Worm (Caenorhabditis elegans) whole organism, L4 larva: Measurements from ENCODE around the gene hsp-12.3.

Experiments used
- F10B5.3 ChIP-seq: sonication (generic microtip); optimal IDR thresholded peaks from 2 replicates; lab custom pipeline; 2016; ENCODE audit warnings: mild to moderate bottlenecking, missing genetic modification characterization, missing compliant biosample characterization
- F49E8.2 ChIP-seq: sonication (generic microtip); optimal IDR thresholded peaks from 2 replicates; lab custom pipeline; 2016; ENCODE audit warnings: missing compliant biosample characterization, mild to moderate bottlenecking, missing genetic modification characterization, borderline replicate concordance
- R02D3.7 ChIP-seq: fragments of 150-350 bp; sonication (generic microtip); optimal IDR thresholded peaks from 3 replicates; lab custom pipeline; 2014; ENCODE audit warnings: missing biosample characterization, missing genetic modification characterization
- T26A8.4 ChIP-seq: fragments of 200-800 bp; sonication (Bioruptor generic); IDR thresholded peaks from 2 replicates; pipeline ENCODE4 v1.3.6; 2022; ENCODE audit warnings: missing genetic modification characterization, missing compliant biosample characterization
- Y48G9A.11 ChIP-seq: fragments of 200-800 bp; sonication (Bioruptor generic); IDR thresholded peaks from 2 replicates; pipeline ENCODE4 v1.3.6; 2022; ENCODE audit warnings: missing genetic modification reagents, missing genetic modification characterization, missing compliant biosample characterization
- Y5F2A.4 ChIP-seq: fragments of 200-800 bp; sonication (Bioruptor generic); optimal IDR thresholded peaks from 2 replicates; lab custom pipeline; 2018; ENCODE audit warnings: mild to moderate bottlenecking, missing genetic modification characterization, missing compliant biosample characterization
- Y75B8A.6 ChIP-seq: fragments of 200-800 bp; sonication (Bioruptor generic); IDR thresholded peaks from 2 replicates; pipeline ENCODE4 v1.3.6; 2022; ENCODE audit warnings: missing genetic modification reagents, missing genetic modification characterization, missing compliant biosample characterization
- aha-1 ChIP-seq: fragments of 150-350 bp; peaks from one replicate; lab custom pipeline; 2014; ENCODE audit warnings: missing biosample characterization, missing genetic modification characterization
- ama-1 ChIP-seq: fragments of 150-350 bp; optimal IDR thresholded peaks from 2 replicates; lab custom pipeline; 2014; ENCODE audit warnings: inconsistent platforms, mixed read lengths
- daf-16 ChIP-seq, 3 experiments: sonication (generic microtip); optimal IDR thresholded peaks; 2 replicates each; lab custom pipeline; 2016 to 2017; ENCODE audit warnings: missing genetic modification characterization in 3 of 3, missing genetic modification reagents in 3 of 3, mild to moderate bottlenecking in 2 of 3, missing compliant biosample characterization in 2 of 3, missing biosample characterization in 1 of 3, moderate library complexity in 1 of 3
- dmd-6 ChIP-seq: fragments of 200-800 bp; sonication (Bioruptor generic); IDR thresholded peaks from 2 replicates; pipeline ENCODE4 v1.3.6; 2022; ENCODE audit warnings: missing genetic modification reagents, missing genetic modification characterization, missing compliant biosample characterization
- dmd-8 ChIP-seq: fragments of 200-800 bp; sonication (Bioruptor generic); IDR thresholded peaks from 2 replicates; pipeline ENCODE4 v1.3.6; 2022; ENCODE audit warnings: missing genetic modification characterization, missing compliant biosample characterization
- dmd-9 ChIP-seq: fragments of 200-800 bp; sonication (Bioruptor generic); IDR thresholded peaks from 2 replicates; pipeline ENCODE4 v1.3.6; 2022; ENCODE audit warnings: missing genetic modification reagents, missing genetic modification characterization, missing compliant biosample characterization
- dpl-1 ChIP-seq: fragments of 150-350 bp; optimal IDR thresholded peaks from 2 replicates; lab custom pipeline; 2014; ENCODE audit warnings: missing biosample characterization, missing genetic modification reagents, missing genetic modification characterization
- duxl-1 ChIP-seq: sonication (generic microtip); optimal IDR thresholded peaks from 2 replicates; lab custom pipeline; 2016; ENCODE audit warnings: mild to moderate bottlenecking, missing genetic modification characterization, moderate library complexity, missing compliant biosample characterization; ENCODE audit not compliant: poor library complexity
- egl-27 ChIP-seq: sonication (generic microtip); optimal IDR thresholded peaks from 3 replicates; lab custom pipeline; 2017; ENCODE audit warnings: missing biosample characterization, missing genetic modification reagents, missing genetic modification characterization
- fkh-10 ChIP-seq: fragments of 150-350 bp; optimal IDR thresholded peaks from 2 replicates; lab custom pipeline; 2014; ENCODE audit warnings: missing biosample characterization, missing genetic modification reagents, missing genetic modification characterization
- hlh-30 ChIP-seq: sonication (generic microtip); optimal IDR thresholded peaks from 2 replicates; lab custom pipeline; 2017; ENCODE audit warnings: antibody characterized with exemption, mild to moderate bottlenecking, missing genetic modification characterization, missing compliant biosample characterization; ENCODE audit not compliant: insufficient read depth
- hmg-1.1 ChIP-seq: fragments of 200-800 bp; sonication (Bioruptor generic); IDR thresholded peaks from 2 replicates; pipeline ENCODE4 v1.3.6; 2022; ENCODE audit warnings: missing genetic modification reagents, missing genetic modification characterization, missing compliant biosample characterization
- lin-13 ChIP-seq: fragments of 150-350 bp; optimal IDR thresholded peaks from 2 replicates; lab custom pipeline; 2014; ENCODE audit warnings: missing biosample characterization, missing genetic modification reagents, missing genetic modification characterization
- lin-29 ChIP-seq: fragments of 200-800 bp; sonication (Bioruptor generic); IDR thresholded peaks from 2 replicates; pipeline ENCODE4 v1.3.6; 2022; ENCODE audit warnings: missing genetic modification reagents, missing genetic modification characterization, missing compliant biosample characterization
- madf-5 ChIP-seq, 2 experiments: fragments of 200-800 bp; sonication (Bioruptor generic); IDR thresholded peaks; 2 replicates each; pipeline ENCODE4 v1.3.6; 2022; ENCODE audit warnings: missing compliant biosample characterization in 2 of 2, missing genetic modification characterization in 2 of 2
- madf-9 ChIP-seq: fragments of 200-800 bp; sonication (Bioruptor generic); conservative IDR thresholded peaks from 2 replicates; pipeline ENCODE4 v1.3.6; 2022; ENCODE audit warnings: missing genetic modification reagents, missing genetic modification characterization, missing compliant biosample characterization
- mdt-29 ChIP-seq: fragments of 200-800 bp; sonication (Bioruptor generic); IDR thresholded peaks from 2 replicates; pipeline ENCODE4 v1.3.6; 2022; ENCODE audit warnings: missing genetic modification reagents, missing genetic modification characterization, missing compliant biosample characterization
- mxl-2 ChIP-seq: fragments of 200-800 bp; sonication (Bioruptor generic); conservative IDR thresholded peaks from 2 replicates; pipeline ENCODE4 v1.3.6; 2022; ENCODE audit warnings: missing genetic modification reagents, missing genetic modification characterization, missing compliant biosample characterization
- nhr-102 ChIP-seq: sonication (generic microtip); optimal IDR thresholded peaks from 2 replicates; lab custom pipeline; 2016; ENCODE audit warnings: mild to moderate bottlenecking, missing genetic modification characterization, moderate library complexity, missing compliant biosample characterization
- nhr-11 ChIP-seq: fragments of 150-350 bp; optimal IDR thresholded peaks from 2 replicates; lab custom pipeline; 2014; ENCODE audit warnings: missing biosample characterization, missing genetic modification characterization
- nhr-41 ChIP-seq: fragments of 200-800 bp; sonication (Bioruptor generic); IDR thresholded peaks from 2 replicates; pipeline ENCODE4 v1.3.6; 2022; ENCODE audit warnings: missing genetic modification reagents, missing genetic modification characterization, missing compliant biosample characterization
- nhr-48 ChIP-seq: sonication (generic microtip); optimal IDR thresholded peaks from 2 replicates; lab custom pipeline; 2016; ENCODE audit warnings: mild to moderate bottlenecking, missing genetic modification characterization, missing compliant biosample characterization
- nhr-76 ChIP-seq: fragments of 150-350 bp; optimal IDR thresholded peaks from 2 replicates; lab custom pipeline; 2014; ENCODE audit warnings: missing biosample characterization, missing genetic modification characterization
- nhr-77 ChIP-seq: fragments of 150-350 bp; optimal IDR thresholded peaks from 2 replicates; lab custom pipeline; 2014; ENCODE audit warnings: missing biosample characterization, missing genetic modification characterization
- pha-4 ChIP-seq, 2 experiments: fragments of 150-350 bp in 1 of 2; fragments of 200-800 bp in 1 of 2; sonication (Bioruptor generic) in 1 of 2; IDR thresholded peaks in 1 of 2; optimal IDR thresholded peaks in 1 of 2; 2 replicates each; pipeline versions ENCODE4 v1.3.6 to Lab custom; 2014 to 2022; ENCODE audit warnings: missing genetic modification characterization in 2 of 2, missing genetic modification reagents in 2 of 2, missing biosample characterization in 1 of 2, missing compliant biosample characterization in 1 of 2
- php-3 ChIP-seq: fragments of 200-800 bp; sonication (Bioruptor generic); IDR thresholded peaks from 2 replicates; pipeline ENCODE4 v1.3.6; 2022; ENCODE audit warnings: missing genetic modification reagents, missing genetic modification characterization, missing compliant biosample characterization
- pqm-1 ChIP-seq: sonication (generic microtip); optimal IDR thresholded peaks from 2 replicates; lab custom pipeline; 2017; ENCODE audit warnings: missing biosample characterization, missing genetic modification characterization
- rbr-2 ChIP-seq: sonication (generic microtip); optimal IDR thresholded peaks from 2 replicates; lab custom pipeline; 2016; ENCODE audit warnings: missing genotype, missing genetic modification characterization, missing compliant biosample characterization
- skn-1 ChIP-seq: fragments of 150-350 bp; optimal IDR thresholded peaks from 2 replicates; lab custom pipeline; 2014; ENCODE audit warnings: missing biosample characterization, missing genetic modification characterization
- snpc-1.2 ChIP-seq: fragments of 200-800 bp; sonication (Bioruptor generic); IDR thresholded peaks from 2 replicates; pipeline ENCODE4 v1.3.6; 2022; ENCODE audit warnings: missing genetic modification reagents, missing genetic modification characterization, missing compliant biosample characterization
- snpc-4 ChIP-seq: fragments of 150-350 bp; optimal IDR thresholded peaks from 2 replicates; lab custom pipeline; 2014; ENCODE audit warnings: missing biosample characterization, missing genetic modification characterization
- spr-1 ChIP-seq: sonication (generic microtip); optimal IDR thresholded peaks from 2 replicates; lab custom pipeline; 2016; ENCODE audit warnings: mild to moderate bottlenecking, missing genetic modification characterization, missing compliant biosample characterization
- spr-3 ChIP-seq: fragments of 200-800 bp; sonication (Bioruptor generic); optimal IDR thresholded peaks from 2 replicates; lab custom pipeline; 2018; ENCODE audit warnings: mild to moderate bottlenecking, missing genetic modification characterization, missing compliant biosample characterization
- tag-97 ChIP-seq: fragments of 200-800 bp; sonication (Bioruptor generic); IDR thresholded peaks from 2 replicates; pipeline ENCODE4 v1.3.6; 2022; ENCODE audit warnings: missing genetic modification characterization, missing compliant biosample characterization
- tra-1 ChIP-seq: fragments of 200-800 bp; sonication (Bioruptor generic); IDR thresholded peaks from 2 replicates; pipeline ENCODE4 v1.3.6; 2022; ENCODE audit warnings: missing genetic modification reagents, missing genetic modification characterization, missing compliant biosample characterization
- unc-39 ChIP-seq: sonication (generic microtip); optimal IDR thresholded peaks from 2 replicates; lab custom pipeline; 2017; ENCODE audit warnings: missing biosample characterization, missing genetic modification characterization
- vab-7 ChIP-seq: fragments of 200-800 bp; sonication (Bioruptor generic); IDR thresholded peaks from 2 replicates; pipeline ENCODE4 v1.3.6; 2022; ENCODE audit warnings: missing genetic modification reagents, missing genetic modification characterization, missing compliant biosample characterization
- zfp-2 ChIP-seq: sonication (generic microtip); optimal IDR thresholded peaks from 2 replicates; lab custom pipeline; 2016; ENCODE audit warnings: mild to moderate bottlenecking, missing genetic modification characterization, missing compliant biosample characterization
- ztf-11 ChIP-seq: fragments of 150-350 bp; optimal IDR thresholded peaks from 2 replicates; lab custom pipeline; 2014; ENCODE audit warnings: missing biosample characterization, missing genetic modification characterization
- ztf-7 ChIP-seq: fragments of 150-350 bp; optimal IDR thresholded peaks from 2 replicates; lab custom pipeline; 2014; ENCODE audit warnings: missing biosample characterization, missing genetic modification characterization

The hsp-12.3 gene

DNA sequence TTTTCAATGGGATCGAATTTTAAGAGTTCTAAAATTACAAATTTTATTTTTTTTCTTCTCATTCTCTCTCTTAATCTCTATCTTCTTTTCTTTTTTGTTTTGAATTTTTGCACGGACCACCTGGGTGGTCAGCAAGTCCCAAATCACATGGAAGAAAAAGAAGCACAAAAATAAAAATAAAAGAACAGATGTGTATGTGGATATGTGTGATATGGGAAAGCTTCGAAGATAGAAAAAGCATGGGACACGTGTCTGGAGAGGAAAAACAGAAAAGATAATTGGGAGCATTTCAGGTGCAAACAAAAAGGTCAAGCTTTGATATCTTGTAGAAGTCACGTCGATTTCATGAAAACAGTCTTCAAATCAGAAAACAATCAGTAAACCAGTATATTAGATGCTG, 1.9 kb upstream of the hsp-12.3 start, which contains the start of gene hsp-12.6:
hsp-12.6 (minus strand) TSS at position 20 of the 400 bp plus-strand sequence.
- TF ChIP-seq hlh-30 (tag; lab: Kevin White, UChicago) (peak; percentile 48), daf-16 (GFP tag; optimal IDR thresholded peaks at IDR 0.05; lab: Kevin White, UChicago) (peak in 1 of 2 experiments; percentile 80), daf-16 (tag; optimal IDR thresholded peaks at IDR 0.05; lab: Kevin White, UChicago) (no peak), nhr-11 (peak; percentile 54), Y75B8A.6 (GFP tag; lab: Robert Waterston, UW) (no peak)
- TF ChIP-seq, all 104 proteins: peak for 3

DNA sequence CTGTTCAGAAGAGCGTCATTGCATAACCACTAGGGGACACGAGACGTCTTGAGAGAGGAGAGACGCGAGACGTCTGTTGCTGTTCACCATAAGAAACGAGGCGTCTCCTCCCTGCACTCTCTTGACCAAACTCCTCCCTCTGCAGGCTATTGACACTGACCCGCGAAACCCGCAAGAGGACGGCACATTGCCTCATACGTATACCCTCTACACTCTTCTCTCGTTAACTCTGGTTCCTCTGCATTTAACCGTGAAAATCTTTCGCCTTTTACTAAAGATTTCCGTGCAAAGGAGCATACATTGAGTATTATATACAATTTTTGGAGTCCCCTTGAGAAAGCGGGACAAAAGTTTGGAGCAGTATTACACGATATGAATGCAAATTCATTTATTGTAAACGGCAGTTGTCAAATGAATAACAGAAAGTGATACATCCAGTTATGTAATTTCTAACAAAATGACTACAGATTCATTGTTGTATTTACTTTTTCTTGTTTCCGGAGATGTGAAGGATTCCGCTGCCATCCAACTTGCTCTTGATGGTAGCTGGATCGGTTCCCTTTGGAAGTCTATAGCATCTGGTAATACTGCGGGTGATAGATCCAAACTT, 785 bp downstream of the hsp-12.3 start:
- TF ChIP-seq nhr-41 (no peak), R02D3.7 (tag; lab: Kevin White, UChicago) (no peak), dpl-1 (GFP tag; lab: Kevin White, UChicago) (peak; percentile 79), spr-1 (tag; lab: Kevin White, UChicago) (peak; percentile 81), ztf-11 (tag; lab: Kevin White, UChicago) (no peak), nhr-102 (peak; percentile 87), nhr-11 (peak; percentile 92), pha-4 (GFP tag; IDR thresholded peaks at IDR 0.05; lab: Robert Waterston, UW) (peak; percentile 68), pha-4 (tag; optimal IDR thresholded peaks at IDR 0.05; lab: Kevin White, UChicago) (peak; percentile 74), tra-1 (GFP tag; lab: Robert Waterston, UW) (peak; percentile 39; the same call in 1 of the 2 replicates), vab-7 (GFP tag; lab: Robert Waterston, UW) (no peak; the same call in 1 of the 2 replicates), dmd-6 (GFP tag; lab: Robert Waterston, UW) (peak; percentile 90), F49E8.2 (tag; lab: Kevin White, UChicago) (peak; percentile 86), pqm-1 (tag; lab: Kevin White, UChicago) (no peak), egl-27 (tag; lab: Kevin White, UChicago) (no peak), lin-29 (no peak), nhr-77 (tag; lab: Kevin White, UChicago) (peak; percentile 88), T26A8.4 (peak; percentile 93), ztf-7 (tag; lab: Kevin White, UChicago) (peak; percentile 63), zfp-2 (tag; lab: Kevin White, UChicago) (peak; percentile 56), F10B5.3 (tag; lab: Kevin White, UChicago) (peak; percentile 81), fkh-10 (GFP tag; lab: Kevin White, UChicago) (peak; percentile 88), Y5F2A.4 (peak; percentile 9), lin-13 (GFP tag; lab: Kevin White, UChicago) (peak; percentile 91), skn-1 (tag; lab: Kevin White, UChicago) (no peak), spr-3 (GFP tag; lab: Kevin White, UChicago) (peak; percentile 55), madf-5 (GFP tag; IDR thresholded peaks at IDR 0.05; lab: Robert Waterston, UW) (no peak), rbr-2 (peak; percentile 95), nhr-48 (tag; lab: Kevin White, UChicago) (peak; percentile 85), unc-39 (tag; lab: Kevin White, UChicago) (no peak), php-3 (GFP tag; lab: Robert Waterston, UW) (peak; percentile 59; the same call in 1 of the 2 replicates), dmd-8 (GFP tag; lab: Robert Waterston, UW) (no peak), aha-1 (peak; percentile 91), mdt-29 (GFP tag; lab: Robert Waterston, UW) (peak; percentile 67; the same call in 1 of the 2 replicates), Y48G9A.11 (GFP tag; lab: Robert Waterston, UW) (peak; percentile 67), snpc-4 (tag; lab: Kevin White, UChicago) (peak; percentile 97), tag-97 (GFP tag; lab: Robert Waterston, UW) (no peak), snpc-1.2 (GFP tag; lab: Robert Waterston, UW) (peak; percentile 94), ama-1 (lab: Kevin White, UChicago) (peak; percentile 99), nhr-76 (tag; lab: Kevin White, UChicago) (no peak), hmg-1.1 (peak; percentile 94), mxl-2 (GFP tag; lab: Robert Waterston, UW) (no peak), dmd-9 (GFP tag; lab: Robert Waterston, UW) (no peak), duxl-1 (tag; lab: Kevin White, UChicago) (peak; percentile 84), madf-9 (GFP tag; lab: Robert Waterston, UW) (peak; percentile 46; the same call in 1 of the 2 replicates)
